Worm (Caenorhabditis elegans): ENCODE measurements around the gene T14G8.6.

T14G8.6 gene

ce11 chrX:12826782-12827181 lies 35.9 kb downstream of the T14G8.6 start:
- no peak for TF ChIP-seq ztf-23 (GFP tag; IDR thresholded peaks at IDR 0.05)
- TF ChIP-seq tab-1 (GFP tag; IDR thresholded peaks at IDR 0.05): no peak
- TF ChIP-seq ztf-29 (GFP tag; IDR thresholded peaks at IDR 0.05): no peak
- no peak for TF ChIP-seq cog-1 (tag; optimal IDR thresholded peaks at IDR 0.05)
- TF ChIP-seq med-1 (GFP tag; optimal IDR thresholded peaks at IDR 0.05; ENCODE audit: insufficient read depth): no peak
- no peak for TF ChIP-seq klf-2 (GFP tag; conservative IDR thresholded peaks at IDR 0.05)
- TF ChIP-seq T22C8.4 (GFP tag; IDR thresholded peaks at IDR 0.05): no peak
- TF ChIP-seq flt-1 (GFP tag; IDR thresholded peaks at IDR 0.05): no peak
- no peak for TF ChIP-seq ref-1 (GFP tag; conservative IDR thresholded peaks at IDR 0.05)

ce11 chrX:12825174-12825573 lies 37.5 kb downstream of the T14G8.6 start:
- no peak for TF ChIP-seq klf-2 (GFP tag; conservative IDR thresholded peaks at IDR 0.05)
- TF ChIP-seq med-1 (GFP tag; optimal IDR thresholded peaks at IDR 0.05; ENCODE audit: insufficient read depth): no peak
- TF ChIP-seq cog-1 (tag; optimal IDR thresholded peaks at IDR 0.05): no peak
- no peak for TF ChIP-seq ztf-29 (GFP tag; IDR thresholded peaks at IDR 0.05)
- no peak for TF ChIP-seq ref-1 (GFP tag; conservative IDR thresholded peaks at IDR 0.05)
- TF ChIP-seq ztf-23 (GFP tag; IDR thresholded peaks at IDR 0.05): no peak

ce11 chrX:12819512-12819911 lies 43.1 kb downstream of the T14G8.6 start:
- no peak for TF ChIP-seq tab-1 (GFP tag; IDR thresholded peaks at IDR 0.05)
- TF ChIP-seq med-1 (GFP tag; optimal IDR thresholded peaks at IDR 0.05; ENCODE audit: insufficient read depth): no peak
- no peak for TF ChIP-seq klf-2 (GFP tag; conservative IDR thresholded peaks at IDR 0.05)
- no peak for TF ChIP-seq ztf-29 (GFP tag; IDR thresholded peaks at IDR 0.05)
- no peak for TF ChIP-seq cog-1 (tag; optimal IDR thresholded peaks at IDR 0.05)
- no peak for TF ChIP-seq ztf-23 (GFP tag; IDR thresholded peaks at IDR 0.05)
- TF ChIP-seq flt-1 (GFP tag; IDR thresholded peaks at IDR 0.05): no peak
- TF ChIP-seq ref-1 (GFP tag; conservative IDR thresholded peaks at IDR 0.05): no peak
- no peak for TF ChIP-seq T22C8.4 (GFP tag; IDR thresholded peaks at IDR 0.05)

- no peak for TF ChIP-seq med-1 (GFP tag; optimal IDR thresholded peaks at IDR 0.05; ENCODE audit: insufficient read depth)
- TF ChIP-seq klf-2 (GFP tag; conservative IDR thresholded peaks at IDR 0.05): no peak
- TF ChIP-seq tab-1 (GFP tag; IDR thresholded peaks at IDR 0.05): no peak
- TF ChIP-seq T22C8.4 (GFP tag; IDR thresholded peaks at IDR 0.05): no peak
These were observed 43.9 kb downstream of the T14G8.6 start for ce11 chrX:12818768-12819167.

ce11 chrX:12815367-12815766 lies 47.3 kb downstream of the T14G8.6 start:
- TF ChIP-seq klf-2 (GFP tag; conservative IDR thresholded peaks at IDR 0.05) (no peak), flt-1 (GFP tag; IDR thresholded peaks at IDR 0.05) (no peak), T22C8.4 (GFP tag; IDR thresholded peaks at IDR 0.05) (no peak), tab-1 (GFP tag; IDR thresholded peaks at IDR 0.05) (no peak), ztf-23 (GFP tag; IDR thresholded peaks at IDR 0.05) (no peak), cog-1 (tag; optimal IDR thresholded peaks at IDR 0.05) (no peak), med-1 (GFP tag; optimal IDR thresholded peaks at IDR 0.05; ENCODE audit: insufficient read depth) (no peak), ztf-29 (GFP tag; IDR thresholded peaks at IDR 0.05) (no peak), ref-1 (GFP tag; conservative IDR thresholded peaks at IDR 0.05) (no peak)

ce11 chrX:12813539-12813938 lies 49.1 kb downstream of the T14G8.6 start, which contains the start of gene gei-3:
TSS of gene gei-3 (minus strand) at chrX:12813639.
- TF ChIP-seq ztf-23 (GFP tag; IDR thresholded peaks at IDR 0.05) (no peak), ztf-29 (GFP tag; IDR thresholded peaks at IDR 0.05) (no peak), cog-1 (tag; optimal IDR thresholded peaks at IDR 0.05) (no peak), klf-2 (GFP tag; conservative IDR thresholded peaks at IDR 0.05) (no peak), med-1 (GFP tag; optimal IDR thresholded peaks at IDR 0.05; ENCODE audit: insufficient read depth) (no peak), T22C8.4 (GFP tag; IDR thresholded peaks at IDR 0.05) (no peak), flt-1 (GFP tag; IDR thresholded peaks at IDR 0.05) (no peak), tab-1 (GFP tag; IDR thresholded peaks at IDR 0.05) (no peak), ref-1 (GFP tag; conservative IDR thresholded peaks at IDR 0.05) (no peak)
